Worm (Caenorhabditis elegans) whole organism, L4 larva: Measurements from ENCODE around the gene sftb-2.

Experiments used
- D1046.2 ChIP-seq: fragments of 200-800 bp; sonication (Bioruptor generic); IDR thresholded peaks from 2 replicates; pipeline ENCODE4 v1.3.6; 2022; ENCODE audit warnings: missing genetic modification characterization, missing compliant biosample characterization
- R02D3.7 ChIP-seq: fragments of 150-350 bp; sonication (generic microtip); optimal IDR thresholded peaks from 3 replicates; lab custom pipeline; 2014; ENCODE audit warnings: missing biosample characterization, missing genetic modification characterization
- ZK546.5 ChIP-seq, 2 experiments: sonication (generic microtip); optimal IDR thresholded peaks; 2 replicates each; lab custom pipeline; 2017; ENCODE audit warnings: missing biosample characterization in 2 of 2, missing genetic modification characterization in 2 of 2
- ama-1 ChIP-seq: fragments of 150-350 bp; optimal IDR thresholded peaks from 2 replicates; lab custom pipeline; 2014; ENCODE audit warnings: inconsistent platforms, mixed read lengths
- dmd-6 ChIP-seq: fragments of 200-800 bp; sonication (Bioruptor generic); IDR thresholded peaks from 2 replicates; pipeline ENCODE4 v1.3.6; 2022; ENCODE audit warnings: missing genetic modification reagents, missing genetic modification characterization, missing compliant biosample characterization
- dpl-1 ChIP-seq: fragments of 150-350 bp; optimal IDR thresholded peaks from 2 replicates; lab custom pipeline; 2014; ENCODE audit warnings: missing biosample characterization, missing genetic modification reagents, missing genetic modification characterization
- dve-1 ChIP-seq: sonication (generic microtip); optimal IDR thresholded peaks from 2 replicates; lab custom pipeline; 2017; ENCODE audit warnings: antibody characterized with exemption, mild to moderate bottlenecking, missing genetic modification characterization, missing compliant biosample characterization; ENCODE audit not compliant: insufficient read depth
- fos-1 ChIP-seq: fragments of 150-350 bp; optimal IDR thresholded peaks from 2 replicates; lab custom pipeline; 2014; ENCODE audit warnings: missing biosample characterization, missing genetic modification characterization
- hlh-30 ChIP-seq: sonication (generic microtip); optimal IDR thresholded peaks from 2 replicates; lab custom pipeline; 2017; ENCODE audit warnings: antibody characterized with exemption, mild to moderate bottlenecking, missing genetic modification characterization, missing compliant biosample characterization; ENCODE audit not compliant: insufficient read depth
- jun-1 ChIP-seq: fragments of 150-350 bp; optimal IDR thresholded peaks from 2 replicates; lab custom pipeline; 2014; ENCODE audit warnings: missing biosample characterization, missing genetic modification reagents, missing genetic modification characterization
- lin-1 ChIP-seq: fragments of 200-800 bp; sonication (Bioruptor generic); IDR thresholded peaks from 2 replicates; pipeline ENCODE4 v1.3.6; 2022; ENCODE audit warnings: missing genetic modification reagents, missing genetic modification characterization, missing compliant biosample characterization
- nhr-11 ChIP-seq: fragments of 150-350 bp; optimal IDR thresholded peaks from 2 replicates; lab custom pipeline; 2014; ENCODE audit warnings: missing biosample characterization, missing genetic modification characterization
- nhr-6 ChIP-seq: fragments of 150-350 bp; optimal IDR thresholded peaks from 2 replicates; lab custom pipeline; 2014; ENCODE audit warnings: missing biosample characterization, missing genetic modification characterization
- snpc-4 ChIP-seq: fragments of 150-350 bp; optimal IDR thresholded peaks from 2 replicates; lab custom pipeline; 2014; ENCODE audit warnings: missing biosample characterization, missing genetic modification characterization
- tra-1 ChIP-seq: fragments of 200-800 bp; sonication (Bioruptor generic); IDR thresholded peaks from 2 replicates; pipeline ENCODE4 v1.3.6; 2022; ENCODE audit warnings: missing genetic modification reagents, missing genetic modification characterization, missing compliant biosample characterization
- unc-62 ChIP-seq, 3 experiments: fragments of 150-350 bp in 1 of 3; sonication (generic microtip); optimal IDR thresholded peaks in 2 of 3; peaks in 1 of 3; 1 replicate in 1 of 3; 2 replicates in 2 of 3; lab custom pipeline; 2014 to 2017; ENCODE audit warnings: missing biosample characterization in 3 of 3, missing genetic modification characterization in 3 of 3, missing genetic modification reagents in 3 of 3, missing genotype in 1 of 3
- zag-1 ChIP-seq: fragments of 150-350 bp; optimal IDR thresholded peaks from 2 replicates; lab custom pipeline; 2014; ENCODE audit warnings: missing biosample characterization, missing genetic modification characterization
- zfp-2 ChIP-seq: sonication (generic microtip); optimal IDR thresholded peaks from 2 replicates; lab custom pipeline; 2016; ENCODE audit warnings: mild to moderate bottlenecking, missing genetic modification characterization, missing compliant biosample characterization
- ztf-11 ChIP-seq: fragments of 150-350 bp; optimal IDR thresholded peaks from 2 replicates; lab custom pipeline; 2014; ENCODE audit warnings: missing biosample characterization, missing genetic modification characterization

Gene sftb-2

DNA sequence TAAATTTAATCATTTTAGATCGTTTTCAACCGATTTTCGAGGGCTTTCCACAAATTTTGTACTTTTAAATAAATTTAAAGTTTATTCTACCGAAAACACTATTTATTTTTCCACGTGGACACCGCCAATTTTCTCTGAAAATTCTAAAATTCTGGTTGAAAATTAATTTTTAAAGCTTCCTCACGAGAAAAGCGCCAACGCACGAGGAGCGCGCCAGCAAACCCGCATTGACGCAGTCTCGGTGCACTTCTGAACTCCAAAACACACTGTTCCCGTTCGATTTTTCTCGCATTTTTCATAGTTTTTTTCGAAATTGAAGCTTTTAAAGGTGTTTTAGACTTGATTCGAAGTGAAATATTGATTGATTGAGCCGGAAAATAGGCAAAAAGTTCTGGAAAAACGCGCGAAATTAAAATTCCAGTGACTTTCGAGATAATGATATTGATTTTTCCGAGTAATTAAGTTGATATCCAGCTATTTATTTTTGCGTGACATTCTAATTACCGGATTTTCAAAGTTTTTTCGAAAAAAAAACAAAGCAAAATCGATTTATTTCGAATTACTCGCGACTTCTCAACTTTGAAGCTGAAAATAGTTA is 48.9 kb downstream of the sftb-2 start, which contains the start of gene cul-3 (continued):
- no peak for TF ChIP-seq nhr-11 (tag; lab: Kevin White, UChicago)
- no peak for TF ChIP-seq ZK546.5 (tag; optimal IDR thresholded peaks at IDR 0.05; lab: Kevin White, UChicago)
- peak; percentile 27 for TF ChIP-seq jun-1 (tag; lab: Kevin White, UChicago)
- no peak for TF ChIP-seq zfp-2 (tag; lab: Kevin White, UChicago)
- no peak for TF ChIP-seq lin-1 (GFP tag; lab: Robert Waterston, UW)
- no peak for TF ChIP-seq unc-62 (GFP tag; optimal IDR thresholded peaks at IDR 0.05 in 1 of 2; lab: Kevin White, UChicago)
- no peak for TF ChIP-seq unc-62 (tag; optimal IDR thresholded peaks at IDR 0.05; lab: Kevin White, UChicago)
- no peak for TF ChIP-seq zag-1 (tag; lab: Kevin White, UChicago)
- TF ChIP-seq dpl-1 = peak; percentile 67
- TF ChIP-seq ama-1 (lab: Kevin White, UChicago) = peak; percentile 21
- no peak for TF ChIP-seq ztf-11
- TF ChIP-seq R02D3.7 (tag; lab: Kevin White, UChicago) = no peak
- peak; percentile 25 for TF ChIP-seq hlh-30 (tag; lab: Kevin White, UChicago)
- TF ChIP-seq dve-1 = peak; percentile 62
- no peak for TF ChIP-seq tra-1 (GFP tag; lab: Robert Waterston, UW)
- TF ChIP-seq dmd-6 = peak; percentile 17; the same call in 1 of the 2 replicates
- no peak for TF ChIP-seq D1046.2 (GFP tag; lab: Robert Waterston, UW)
- no peak for TF ChIP-seq snpc-4 (tag; lab: Kevin White, UChicago)
- TF ChIP-seq fos-1 (tag; lab: Kevin White, UChicago) = no peak
- peak; percentile 39 for TF ChIP-seq nhr-6 (tag; lab: Kevin White, UChicago)
